Fruit fly (Drosophila melanogaster) whole organism, adult: Measurements from ENCODE around the gene VhaAC45RP.

Experiments
- CG11617 ChIP-seq: fragments of 200-800 bp; sonication (Bioruptor generic); optimal IDR thresholded peaks from 2 replicates; lab custom pipeline; 2017; ENCODE audit warnings: mild to moderate bottlenecking, missing biosample characterization, missing genetic modification reagents, missing genetic modification characterization
- CG12768 ChIP-seq: fragments of 200-800 bp; sonication (Bioruptor generic); optimal IDR thresholded peaks from 2 replicates; lab custom pipeline; 2017; ENCODE audit warnings: missing biosample characterization, missing genetic modification characterization, mild to moderate bottlenecking, moderate library complexity, missing genetic modification reagents
- CG1620 ChIP-seq: fragments of 200-800 bp; sonication (Bioruptor generic); optimal IDR thresholded peaks from 2 replicates; lab custom pipeline; 2016; ENCODE audit warnings: missing biosample characterization, missing genetic modification characterization
- CG33017 ChIP-seq: fragments of 200-800 bp; sonication (Bioruptor generic); optimal IDR thresholded peaks from 2 replicates; lab custom pipeline; 2018; ENCODE audit warnings: missing biosample characterization, mild to moderate bottlenecking, missing genetic modification characterization, moderate library complexity
- CG5204 ChIP-seq: fragments of 200-800 bp; sonication (Bioruptor generic); optimal IDR thresholded peaks from 2 replicates; lab custom pipeline; 2016; ENCODE audit warnings: missing biosample characterization, missing genetic modification characterization
- CG7045 ChIP-seq: fragments of 200-800 bp; sonication (Bioruptor generic); optimal IDR thresholded peaks from 2 replicates; lab custom pipeline; 2017; ENCODE audit warnings: missing biosample characterization, mild to moderate bottlenecking, missing genetic modification characterization
- CG7101 ChIP-seq: fragments of 200-800 bp; sonication (Bioruptor generic); optimal IDR thresholded peaks from 2 replicates; lab custom pipeline; 2018; ENCODE audit warnings: missing biosample characterization, mild to moderate bottlenecking, missing genetic modification characterization, moderate library complexity
- Crg-1 ChIP-seq: fragments of 200-800 bp; sonication (Bioruptor generic); optimal IDR thresholded peaks from 2 replicates; lab custom pipeline; 2016; ENCODE audit warnings: missing biosample characterization, missing genetic modification characterization
- Hr96 ChIP-seq: fragments of 200-800 bp; sonication (Bioruptor generic); optimal IDR thresholded peaks from 2 replicates; lab custom pipeline; 2016; ENCODE audit warnings: missing biosample characterization, missing genetic modification characterization
- Mnt ChIP-seq: fragments of 200-800 bp; sonication (Bioruptor generic); optimal IDR thresholded peaks from 2 replicates; lab custom pipeline; 2016; ENCODE audit warnings: missing biosample characterization, mild to moderate bottlenecking, missing genetic modification characterization
- bab1 ChIP-seq: fragments of 200-800 bp; sonication (Bioruptor generic); optimal IDR thresholded peaks from 3 replicates; lab custom pipeline; 2019; ENCODE audit warnings: missing biosample characterization, mild to moderate bottlenecking, missing genetic modification characterization, moderate library complexity
- cic ChIP-seq: fragments of 200-800 bp; sonication (Bioruptor generic); optimal IDR thresholded peaks from 2 replicates; lab custom pipeline; 2017; ENCODE audit warnings: missing biosample characterization, mild to moderate bottlenecking, missing genetic modification characterization, moderate library complexity
- cnc ChIP-seq, 2 experiments: fragments of >200 bp; optimal IDR thresholded peaks; 2 replicates each; lab custom pipeline; 2017
- kay ChIP-seq: fragments of 200-800 bp; sonication (Bioruptor generic); peaks from one replicate; lab custom pipeline; 2016; ENCODE audit warnings: missing biosample characterization, missing genetic modification characterization, borderline replicate concordance
- ovo ChIP-seq: fragments of 200-800 bp; sonication (Bioruptor generic); optimal IDR thresholded peaks from 2 replicates; lab custom pipeline; 2016; ENCODE audit warnings: missing biosample characterization, missing genetic modification characterization
- pad ChIP-seq: fragments of 200-800 bp; sonication (Bioruptor generic); optimal IDR thresholded peaks from 3 replicates; lab custom pipeline; 2017; ENCODE audit warnings: missing biosample characterization, missing genetic modification characterization, mild to moderate bottlenecking, moderate library complexity, missing genetic modification reagents
- toe ChIP-seq: fragments of 200-800 bp; sonication (Bioruptor generic); optimal IDR thresholded peaks from 2 replicates; lab custom pipeline; 2016; ENCODE audit warnings: missing biosample characterization, missing genetic modification characterization

VhaAC45RP gene

DNA sequence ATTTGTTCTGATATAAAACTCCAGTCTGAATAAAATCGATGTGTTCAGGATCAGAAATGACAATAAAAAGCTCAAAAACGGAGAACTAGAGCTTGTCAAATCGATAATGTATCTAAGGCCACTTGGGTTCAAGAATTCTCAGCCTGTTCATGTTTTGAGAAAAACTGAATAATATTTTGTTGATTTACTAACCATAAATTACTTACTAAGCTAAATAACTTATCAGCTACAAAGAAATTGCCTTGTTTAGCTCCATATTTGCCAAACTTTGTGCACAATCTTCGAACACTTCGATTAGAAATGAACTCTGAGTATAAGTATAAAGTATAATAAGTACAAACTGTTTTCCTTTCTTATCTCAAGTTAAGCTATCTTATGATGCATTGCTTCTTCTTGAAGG lies 33.9 kb downstream of the VhaAC45RP start, which contains the start of gene CG31029:
Gene CG31029, minus strand, starts transcription at position 101 of the 400 bp plus-strand sequence.
- TF ChIP-seq Hr96 (GFP tag; lab: Kevin White, UChicago) (no peak), toe (GFP tag; lab: Kevin White, UChicago) (no peak), CG1620 (GFP tag; lab: Kevin White, UChicago) (no peak)

DNA sequence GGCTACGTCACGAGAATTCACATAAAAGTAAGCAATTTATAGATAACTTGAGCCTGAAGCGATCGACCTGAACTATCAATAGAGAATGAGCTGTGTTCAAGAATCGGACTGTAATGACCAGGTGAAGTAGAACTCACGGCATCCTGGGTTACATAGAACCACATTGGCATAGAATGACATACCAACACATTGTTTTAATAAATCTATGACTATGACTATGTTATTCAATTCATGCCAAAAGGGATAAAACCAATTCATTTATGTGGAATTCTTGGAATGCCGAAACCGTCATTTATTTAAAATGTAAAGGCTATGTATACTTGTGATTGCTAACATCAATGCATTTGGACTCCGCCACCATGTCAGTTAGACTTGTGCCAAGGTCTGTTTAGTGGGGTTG lies 37.2 kb downstream of the VhaAC45RP start, which contains the start of gene Ppi1:
Gene Ppi1, minus strand, starts transcription at position 101 of the 400 bp plus-strand sequence.
- TF ChIP-seq CG7045 (GFP tag; lab: Kevin White, UChicago) (no peak), CG7101 (tag; lab: Kevin White, UChicago) (no peak), cnc (optimal IDR thresholded peaks at IDR 0.05; lab: Kevin White, UChicago) (no peak), toe (GFP tag; lab: Kevin White, UChicago) (no peak), kay (no peak), CG5204 (GFP tag; lab: Kevin White, UChicago) (no peak), Mnt (GFP tag; lab: Kevin White, UChicago) (no peak), pad (GFP tag; lab: Kevin White, UChicago) (no peak), bab1 (no peak), Crg-1 (GFP tag; lab: Kevin White, UChicago) (no peak), CG11617 (no peak), ovo (no peak), CG12768 (GFP tag; lab: Kevin White, UChicago) (no peak), CG33017 (tag; lab: Kevin White, UChicago) (no peak)

DNA sequence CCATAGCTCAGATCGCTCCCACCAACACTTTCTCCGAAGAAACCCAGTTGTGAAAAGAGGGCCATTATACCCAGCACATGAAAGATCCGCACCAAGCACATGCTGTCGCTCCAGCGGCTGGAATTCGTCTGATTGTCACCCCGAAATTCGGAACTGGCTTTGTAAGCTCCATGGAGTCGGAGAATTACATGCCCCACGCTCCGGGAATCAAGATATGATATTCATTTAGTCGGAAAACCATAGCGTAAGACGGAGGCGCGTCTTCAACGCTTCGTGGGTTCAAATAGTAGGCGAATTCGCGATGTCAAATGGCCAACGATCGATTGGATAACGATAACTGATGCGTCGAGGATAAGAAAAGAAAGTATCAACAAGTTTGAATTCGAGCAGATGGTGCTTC lies 41.6 kb downstream of the VhaAC45RP start, which contains the start of gene CG45073:
Gene CG45073, minus strand, starts transcription at position 101 of the 400 bp plus-strand sequence.
- TF ChIP-seq cnc (optimal IDR thresholded peaks at IDR 0.05; lab: Kevin White, UChicago) (no peak), CG11617 (no peak), bab1 (no peak)

DNA sequence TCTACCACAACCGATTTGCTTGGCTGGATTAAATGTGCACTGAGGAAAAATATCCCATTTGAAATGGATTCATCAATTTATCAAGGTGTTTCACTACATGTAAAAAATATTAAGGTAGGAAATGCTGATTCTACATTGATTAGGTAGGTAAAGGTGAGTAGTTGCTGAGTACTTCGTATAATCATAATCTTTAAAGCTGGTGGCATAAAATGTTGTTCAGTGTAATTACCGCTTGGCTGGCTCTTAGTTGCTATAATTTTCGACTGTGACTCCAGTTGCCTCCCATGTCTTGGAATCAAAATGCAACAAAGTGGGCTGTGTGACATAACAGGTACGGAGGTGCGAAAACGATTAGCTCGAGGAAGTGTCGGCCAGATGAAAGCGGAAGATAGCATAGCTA lies 43.1 kb downstream of the VhaAC45RP start, which contains the start of gene CG45072:
Gene CG45072, minus strand, starts transcription at position 101 of the 400 bp plus-strand sequence.
- TF ChIP-seq bab1 (no peak), CG33017 (tag; lab: Kevin White, UChicago) (no peak), cic (GFP tag; lab: Kevin White, UChicago) (no peak)

DNA sequence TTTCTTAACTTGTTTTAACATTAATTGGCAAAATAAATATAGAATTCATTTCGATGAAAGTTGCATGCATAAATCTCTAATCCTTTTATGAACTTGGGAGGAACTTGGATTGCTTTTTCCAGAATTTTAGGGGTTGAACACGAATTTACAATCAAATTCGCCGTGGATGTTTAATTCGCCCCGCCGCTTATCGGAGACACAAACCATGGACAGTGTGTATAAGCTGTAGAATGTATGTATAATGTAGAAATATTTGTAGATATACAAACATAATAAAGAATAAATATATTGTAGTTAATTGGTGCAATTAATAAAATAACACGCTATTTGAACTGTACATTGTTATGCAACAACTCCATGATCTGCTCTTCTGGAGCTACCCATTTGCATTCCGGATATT lies 44.5 kb downstream of the VhaAC45RP start:
- TF ChIP-seq toe (GFP tag; lab: Kevin White, UChicago) (no peak), kay (peak; percentile 35)
